Fruit fly (Drosophila melanogaster): ENCODE measurements around the gene RpL22.
A peak's percentile ranks its signal among the peaks of the same experiment; 100 is the strongest.

RpL22 gene

dm6 chrX:775184-775583, 10.3 kb upstream of the RpL22 start (continued):
- peak; percentile 57 for TF ChIP-seq Lpt (GFP tag; optimal IDR thresholded peaks at IDR 0.05)
- peak; percentile 70 for TF ChIP-seq spab (GFP tag; optimal IDR thresholded peaks at IDR 0.05)
- TF ChIP-seq Blimp-1 (GFP tag; optimal IDR thresholded peaks at IDR 0.05) = peak; percentile 50
- peak; percentile 65 for TF ChIP-seq CG9139 (GFP tag; optimal IDR thresholded peaks at IDR 0.05)
- peak; percentile 81 for TF ChIP-seq Sox102F (GFP tag; optimal IDR thresholded peaks at IDR 0.05)
- TF ChIP-seq net (GFP tag; optimal IDR thresholded peaks at IDR 0.05) = peak; percentile 58
- peak; percentile 44 for TF ChIP-seq Ets21C (GFP tag; optimal IDR thresholded peaks at IDR 0.05)
- TF ChIP-seq CG8632 (GFP tag; optimal IDR thresholded peaks at IDR 0.05) = peak; percentile 67
- TF ChIP-seq CG8319 (GFP tag; optimal IDR thresholded peaks at IDR 0.05) = no peak
- TF ChIP-seq Smox (GFP tag; optimal IDR thresholded peaks at IDR 0.05) = peak; percentile 77
- TF ChIP-seq pdm3 (GFP tag; optimal IDR thresholded peaks at IDR 0.05) = peak; percentile 73
- peak; percentile 44 for TF ChIP-seq CG11902 (GFP tag; optimal IDR thresholded peaks at IDR 0.05)
- TF ChIP-seq CG6163 (GFP tag; IDR thresholded peaks at IDR 0.05) = peak; percentile 82

- TF ChIP-seq fkh (GFP tag; optimal IDR thresholded peaks at IDR 0.05) (peak; percentile 88), Ets96B (tag; optimal IDR thresholded peaks at IDR 0.05) (no peak)
Observed at dm6 chrX:774160-774700, 9.3 kb upstream of the RpL22 start.

dm6 chrX:772305-772986, 7.5 kb upstream of the RpL22 start:
- no peak for TF ChIP-seq CG6792 (GFP tag; optimal IDR thresholded peaks at IDR 0.05)
- TF ChIP-seq fkh (GFP tag; optimal IDR thresholded peaks at IDR 0.05) = peak; percentile 52

dm6 chrX:771431-772064, 6.6 kb upstream of the RpL22 start:
- no peak for TF ChIP-seq Blimp-1 (GFP tag; optimal IDR thresholded peaks at IDR 0.05)
- no peak for TF ChIP-seq CG7368 (GFP tag; optimal IDR thresholded peaks at IDR 0.05)
- no peak for TF ChIP-seq Smox (GFP tag; optimal IDR thresholded peaks at IDR 0.05)
- TF ChIP-seq esn (GFP tag; optimal IDR thresholded peaks at IDR 0.05) = peak; percentile 18
- TF ChIP-seq Ets21C (GFP tag; optimal IDR thresholded peaks at IDR 0.05) = no peak
- TF ChIP-seq cyc (GFP tag; optimal IDR thresholded peaks at IDR 0.05) = no peak
- no peak for TF ChIP-seq fd59A (GFP tag; optimal IDR thresholded peaks at IDR 0.05)
- no peak for TF ChIP-seq pdm3 (GFP tag; optimal IDR thresholded peaks at IDR 0.05)
- no peak for TF ChIP-seq OdsH (GFP tag; optimal IDR thresholded peaks at IDR 0.05)
- no peak for TF ChIP-seq CG8632 (GFP tag; optimal IDR thresholded peaks at IDR 0.05)
- TF ChIP-seq CG6792 (GFP tag; optimal IDR thresholded peaks at IDR 0.05) = peak; percentile 3
- no peak for TF ChIP-seq ss (GFP tag; optimal IDR thresholded peaks at IDR 0.05)
- TF ChIP-seq Gug (GFP tag; IDR thresholded peaks at IDR 0.05) = no peak
- no peak for TF ChIP-seq lz (GFP tag; optimal IDR thresholded peaks at IDR 0.05)
- no peak for TF ChIP-seq eg (GFP tag; IDR thresholded peaks at IDR 0.05)
- no peak for TF ChIP-seq CG6808 (GFP tag; optimal IDR thresholded peaks at IDR 0.05)
- no peak for TF ChIP-seq CG11294 (GFP tag; IDR thresholded peaks at IDR 0.05)
- no peak for TF ChIP-seq salr (GFP tag; optimal IDR thresholded peaks at IDR 0.05)
- peak; percentile 4 for TF ChIP-seq CG31627 (GFP tag; optimal IDR thresholded peaks at IDR 0.05)
- TF ChIP-seq Hr39 (GFP tag; optimal IDR thresholded peaks at IDR 0.05) = peak; percentile 13
- no peak for TF ChIP-seq CG8319 (GFP tag; optimal IDR thresholded peaks at IDR 0.05)
- no peak for TF ChIP-seq Sox15 (GFP tag; optimal IDR thresholded peaks at IDR 0.05)
- no peak for TF ChIP-seq Sox14 (GFP tag; optimal IDR thresholded peaks at IDR 0.05)
- peak; percentile 10 for TF ChIP-seq CG10631 (GFP tag; optimal IDR thresholded peaks at IDR 0.05)
- TF ChIP-seq Lpt (GFP tag; optimal IDR thresholded peaks at IDR 0.05) = no peak
- no peak for TF ChIP-seq CG15336 (GFP tag; IDR thresholded peaks at IDR 0.05)
- no peak for TF ChIP-seq CG32006 (GFP tag; optimal IDR thresholded peaks at IDR 0.05)
- no peak for TF ChIP-seq CG11762 (GFP tag; optimal IDR thresholded peaks at IDR 0.05; ENCODE audit: insufficient read depth)
- no peak for TF ChIP-seq spab (GFP tag; optimal IDR thresholded peaks at IDR 0.05)
- TF ChIP-seq Hr4 (GFP tag; optimal IDR thresholded peaks at IDR 0.05) = no peak
- TF ChIP-seq Ets96B (tag; optimal IDR thresholded peaks at IDR 0.05) = peak; percentile 3
- TF ChIP-seq CG11902 (GFP tag; optimal IDR thresholded peaks at IDR 0.05) = no peak
- no peak for TF ChIP-seq fkh (GFP tag; optimal IDR thresholded peaks at IDR 0.05)
- TF ChIP-seq CG3032 (tag; optimal IDR thresholded peaks at IDR 0.05) = no peak
- peak; percentile 7 for TF ChIP-seq CG10669 (GFP tag; optimal IDR thresholded peaks at IDR 0.05)
- no peak for TF ChIP-seq CG8119 (GFP tag; IDR thresholded peaks at IDR 0.05)
- peak; percentile 13 for TF ChIP-seq Met (GFP tag; optimal IDR thresholded peaks at IDR 0.05)
- TF ChIP-seq svp (GFP tag) = peak; percentile 19
